Worm (Caenorhabditis elegans) whole organism, L2 larva: ENCODE results near the gene elmd-1.

Experiments
- C34F6.9 ChIP-seq: fragments of 150-350 bp; optimal IDR thresholded peaks from 2 replicates; lab custom pipeline; 2014; ENCODE audit warnings: missing biosample characterization, missing genetic modification characterization
- F13H6.1 ChIP-seq: sonication (generic microtip); optimal IDR thresholded peaks from 2 replicates; lab custom pipeline; 2016; ENCODE audit warnings: missing genetic modification characterization, missing compliant biosample characterization
- R02D3.7 ChIP-seq: fragments of 150-350 bp; optimal IDR thresholded peaks from 2 replicates; lab custom pipeline; 2014; ENCODE audit warnings: missing biosample characterization, missing genetic modification characterization
- Y55F3AM.14 ChIP-seq: fragments of 200-800 bp; sonication (Bioruptor generic); optimal IDR thresholded peaks from 2 replicates; lab custom pipeline; 2018; ENCODE audit warnings: mild to moderate bottlenecking, missing genetic modification characterization, missing compliant biosample characterization
- ZK546.5 ChIP-seq: sonication (generic microtip); optimal IDR thresholded peaks from 2 replicates; lab custom pipeline; 2017; ENCODE audit warnings: missing biosample characterization, missing genetic modification characterization
- alr-1 ChIP-seq: fragments of 150-350 bp; optimal IDR thresholded peaks from 2 replicates; lab custom pipeline; 2014; ENCODE audit warnings: missing biosample characterization, missing genetic modification characterization
- aly-2 ChIP-seq: fragments of 150-350 bp; optimal IDR thresholded peaks from 2 replicates; lab custom pipeline; 2014; ENCODE audit warnings: missing biosample characterization, missing genetic modification characterization
- ama-1 ChIP-seq: fragments of 150-350 bp; optimal IDR thresholded peaks from 2 replicates; lab custom pipeline; 2018; ENCODE audit warnings: inconsistent platforms
- blmp-1 ChIP-seq: sonication (generic microtip); optimal IDR thresholded peaks from 2 replicates; lab custom pipeline; 2017; ENCODE audit warnings: missing genetic modification characterization, mild to moderate bottlenecking, missing compliant biosample characterization, antibody characterized with exemption, moderate library complexity; ENCODE audit not compliant: insufficient read depth
- ceh-82 ChIP-seq: fragments of 150-350 bp; optimal IDR thresholded peaks from 2 replicates; lab custom pipeline; 2014; ENCODE audit warnings: missing biosample characterization, missing genetic modification characterization
- crh-2 ChIP-seq: sonication (generic microtip); optimal IDR thresholded peaks from 2 replicates; lab custom pipeline; 2017; ENCODE audit warnings: missing biosample characterization, missing genetic modification characterization
- dmd-4 ChIP-seq: sonication (generic microtip); optimal IDR thresholded peaks from 2 replicates; lab custom pipeline; 2017; ENCODE audit warnings: missing biosample characterization, missing genetic modification characterization
- egl-27 ChIP-seq: sonication (generic microtip); optimal IDR thresholded peaks from 3 replicates; lab custom pipeline; 2017; ENCODE audit warnings: missing biosample characterization, missing genetic modification reagents, missing genetic modification characterization
- elt-3 ChIP-seq: sonication (generic microtip); optimal IDR thresholded peaks from 2 replicates; lab custom pipeline; 2017; ENCODE audit warnings: missing biosample characterization, missing genetic modification characterization
- fos-1 ChIP-seq: fragments of 150-350 bp; optimal IDR thresholded peaks from 2 replicates; lab custom pipeline; 2014; ENCODE audit warnings: missing biosample characterization, missing genetic modification characterization
- gmeb-1 ChIP-seq: fragments of 150-350 bp; optimal IDR thresholded peaks from 2 replicates; lab custom pipeline; 2014; ENCODE audit warnings: missing biosample characterization, missing genetic modification characterization
- lin-11 ChIP-seq: fragments of 150-350 bp; sonication (generic microtip); optimal IDR thresholded peaks from 2 replicates; lab custom pipeline; 2014; ENCODE audit warnings: missing biosample characterization, missing genetic modification characterization, inconsistent platforms, mixed read lengths
- lin-13 ChIP-seq: fragments of 150-350 bp; optimal IDR thresholded peaks from 2 replicates; lab custom pipeline; 2014; ENCODE audit warnings: missing biosample characterization, missing genetic modification reagents, missing genetic modification characterization
- lin-39 ChIP-seq: fragments of 150-350 bp; optimal IDR thresholded peaks from 2 replicates; lab custom pipeline; 2014; ENCODE audit warnings: missing biosample characterization, missing genetic modification reagents, missing genetic modification characterization
- lsy-2 ChIP-seq, 2 experiments: fragments of 150-350 bp in 1 of 2; sonication (generic microtip) in 1 of 2; optimal IDR thresholded peaks; 2 replicates each; lab custom pipeline; 2014 to 2017; ENCODE audit warnings: missing biosample characterization in 2 of 2, missing genetic modification characterization in 2 of 2
- mab-5 ChIP-seq: fragments of 150-350 bp; optimal IDR thresholded peaks from 2 replicates; lab custom pipeline; 2014; ENCODE audit warnings: missing biosample characterization, missing genetic modification characterization
- mbf-1 ChIP-seq: sonication (generic microtip); optimal IDR thresholded peaks from 2 replicates; lab custom pipeline; 2017; ENCODE audit warnings: missing biosample characterization, missing genetic modification characterization
- nhr-10 ChIP-seq: sonication (generic microtip); optimal IDR thresholded peaks from 2 replicates; lab custom pipeline; 2017; ENCODE audit warnings: missing biosample characterization, missing genetic modification characterization
- nhr-129 ChIP-seq: fragments of 150-350 bp; optimal IDR thresholded peaks from 2 replicates; lab custom pipeline; 2014; ENCODE audit warnings: missing biosample characterization, missing genetic modification characterization
- nhr-21 ChIP-seq: fragments of 150-350 bp; optimal IDR thresholded peaks from 2 replicates; lab custom pipeline; 2014; ENCODE audit warnings: missing biosample characterization, missing genetic modification characterization
- nhr-237 ChIP-seq: fragments of 150-350 bp; optimal IDR thresholded peaks from 2 replicates; lab custom pipeline; 2014; ENCODE audit warnings: missing biosample characterization, missing genetic modification characterization
- nhr-25 ChIP-seq: fragments of 150-350 bp; sonication (generic microtip); optimal IDR thresholded peaks from 3 replicates; lab custom pipeline; 2014; ENCODE audit warnings: missing biosample characterization, missing genetic modification characterization
- nhr-6 ChIP-seq: fragments of 150-350 bp; optimal IDR thresholded peaks from 2 replicates; lab custom pipeline; 2014; ENCODE audit warnings: missing biosample characterization, missing genetic modification characterization
- peb-1 ChIP-seq: fragments of 150-350 bp; optimal IDR thresholded peaks from 2 replicates; lab custom pipeline; 2014; ENCODE audit warnings: missing biosample characterization, missing genetic modification characterization
- sem-4 ChIP-seq: fragments of 150-350 bp; optimal IDR thresholded peaks from 2 replicates; lab custom pipeline; 2014; ENCODE audit warnings: missing biosample characterization, missing genetic modification reagents, missing genetic modification characterization
- skn-1 ChIP-seq: sonication (generic microtip); optimal IDR thresholded peaks from 2 replicates; lab custom pipeline; 2017; ENCODE audit warnings: missing biosample characterization, missing genetic modification characterization
- sma-3 ChIP-seq: sonication (generic microtip); optimal IDR thresholded peaks from 2 replicates; lab custom pipeline; 2016; ENCODE audit warnings: missing genetic modification reagents, missing genetic modification characterization, missing compliant biosample characterization
- unc-39 ChIP-seq: fragments of 150-350 bp; optimal IDR thresholded peaks from 2 replicates; lab custom pipeline; 2014; ENCODE audit warnings: missing biosample characterization, missing genetic modification characterization
- unc-55 ChIP-seq: fragments of 150-350 bp; sonication (generic microtip); optimal IDR thresholded peaks from 3 replicates; lab custom pipeline; 2014; ENCODE audit warnings: missing biosample characterization, missing genetic modification reagents, missing genetic modification characterization
- unc-62 ChIP-seq: fragments of 150-350 bp; optimal IDR thresholded peaks from 2 replicates; lab custom pipeline; 2014; ENCODE audit warnings: missing biosample characterization, missing genetic modification reagents, missing genetic modification characterization
- zag-1 ChIP-seq: fragments of 150-350 bp; optimal IDR thresholded peaks from 2 replicates; lab custom pipeline; 2014; ENCODE audit warnings: missing biosample characterization, missing genetic modification characterization
- ztf-11 ChIP-seq: sonication (generic microtip); optimal IDR thresholded peaks from 2 replicates; lab custom pipeline; 2017; ENCODE audit warnings: missing biosample characterization, missing genetic modification characterization
- ztf-4 ChIP-seq: fragments of 150-350 bp; optimal IDR thresholded peaks from 2 replicates; lab custom pipeline; 2014; ENCODE audit warnings: missing biosample characterization, missing genetic modification characterization

The elmd-1 gene

ce11 chrIII:3395874-3396467, 6.3 kb downstream of the elmd-1 start, which contains the start of gene cri-3 (continued):
- TF ChIP-seq lsy-2 (tag; optimal IDR thresholded peaks at IDR 0.05; lab: Kevin White, UChicago): peak in 1 of 2 experiments; percentile 41
- no peak for TF ChIP-seq ZK546.5 (tag; lab: Kevin White, UChicago)
- no peak for TF ChIP-seq blmp-1 (tag; lab: Kevin White, UChicago)
- TF ChIP-seq, all 48 proteins: peak for 6

ce11 chrIII:3397678-3398077, 8.0 kb downstream of the elmd-1 start, which contains the start of gene clpf-1:
Gene clpf-1 (plus strand): TSS chrIII:3397743.
- TF ChIP-seq nhr-25 (tag; lab: Kevin White, UChicago) (no peak), ztf-4 (tag; lab: Kevin White, UChicago) (peak; percentile 7), lin-13 (peak; percentile 21)

- no peak for TF ChIP-seq ama-1 (lab: Kevin White, UChicago)
- TF ChIP-seq unc-55 (GFP tag; lab: Kevin White, UChicago): peak; percentile 31
Measured at ce11 chrIII:3398485-3398884, 8.8 kb downstream of the elmd-1 start.

ce11 chrIII:3400444-3400843, 10.7 kb downstream of the elmd-1 start:
- TF ChIP-seq Y55F3AM.14 (GFP tag; lab: Kevin White, UChicago): no peak
- no peak for TF ChIP-seq nhr-10 (tag; lab: Kevin White, UChicago)
- no peak for TF ChIP-seq dmd-4 (tag; lab: Kevin White, UChicago)
- no peak for TF ChIP-seq ama-1 (lab: Kevin White, UChicago)
- TF ChIP-seq unc-39 (tag; lab: Kevin White, UChicago): no peak
- no peak for TF ChIP-seq C34F6.9 (tag; lab: Kevin White, UChicago)
- no peak for TF ChIP-seq nhr-21 (tag; lab: Kevin White, UChicago)
- TF ChIP-seq unc-62 (GFP tag; lab: Kevin White, UChicago): no peak

- TF ChIP-seq lsy-2 (tag; optimal IDR thresholded peaks at IDR 0.05; lab: Kevin White, UChicago) (peak in 1 of 2 experiments; percentile 73), ztf-11 (no peak), elt-3 (tag; lab: Kevin White, UChicago) (no peak), fos-1 (tag; lab: Kevin White, UChicago) (peak; percentile 62), lin-13 (peak; percentile 10), ama-1 (lab: Kevin White, UChicago) (peak; percentile 11), gmeb-1 (peak; percentile 52), lin-11 (tag; lab: Kevin White, UChicago) (peak; percentile 23), C34F6.9 (tag; lab: Kevin White, UChicago) (peak; percentile 60), nhr-129 (tag; lab: Kevin White, UChicago) (peak; percentile 51), unc-55 (GFP tag; lab: Kevin White, UChicago) (peak; percentile 71), sma-3 (GFP tag; lab: Kevin White, UChicago) (no peak), zag-1 (tag; lab: Kevin White, UChicago) (no peak), nhr-10 (tag; lab: Kevin White, UChicago) (no peak), ceh-82 (tag; lab: Kevin White, UChicago) (no peak), nhr-25 (tag; lab: Kevin White, UChicago) (peak; percentile 32), F13H6.1 (tag; lab: Kevin White, UChicago) (peak; percentile 26), aly-2 (tag; lab: Kevin White, UChicago) (no peak), R02D3.7 (tag; lab: Kevin White, UChicago) (peak; percentile 80), crh-2 (tag; lab: Kevin White, UChicago) (peak; percentile 91), skn-1 (tag; lab: Kevin White, UChicago) (no peak)
Measured at ce11 chrIII:3404354-3404913, 14.7 kb downstream of the elmd-1 start, which contains the start of the genes npp-9 and F59A2.5. Gene npp-9 (minus strand): TSS chrIII:3404479. Gene F59A2.5 (plus strand): TSS chrIII:3404863.

- TF ChIP-seq nhr-129 (tag; lab: Kevin White, UChicago) (no peak), egl-27 (tag; lab: Kevin White, UChicago) (no peak), lin-39 (tag; lab: Kevin White, UChicago) (no peak), nhr-237 (tag; lab: Kevin White, UChicago) (no peak), peb-1 (no peak), lin-13 (no peak), Y55F3AM.14 (GFP tag; lab: Kevin White, UChicago) (no peak), ztf-11 (no peak), nhr-6 (no peak), dmd-4 (tag; lab: Kevin White, UChicago) (no peak), aly-2 (tag; lab: Kevin White, UChicago) (no peak), alr-1 (tag; lab: Kevin White, UChicago) (no peak), crh-2 (tag; lab: Kevin White, UChicago) (no peak), sem-4 (tag; lab: Kevin White, UChicago) (no peak), nhr-10 (tag; lab: Kevin White, UChicago) (no peak), mab-5 (tag; lab: Kevin White, UChicago) (no peak), mbf-1 (tag; lab: Kevin White, UChicago) (no peak), ama-1 (lab: Kevin White, UChicago) (no peak), blmp-1 (tag; lab: Kevin White, UChicago) (no peak)
Measured at ce11 chrIII:3405535-3405934, 15.8 kb downstream of the elmd-1 start, which contains the start of gene golg-4. Gene golg-4 (plus strand): TSS chrIII:3405568.
